Worm (Caenorhabditis elegans): ENCODE results near the gene Y73B6A.3.

DNA sequence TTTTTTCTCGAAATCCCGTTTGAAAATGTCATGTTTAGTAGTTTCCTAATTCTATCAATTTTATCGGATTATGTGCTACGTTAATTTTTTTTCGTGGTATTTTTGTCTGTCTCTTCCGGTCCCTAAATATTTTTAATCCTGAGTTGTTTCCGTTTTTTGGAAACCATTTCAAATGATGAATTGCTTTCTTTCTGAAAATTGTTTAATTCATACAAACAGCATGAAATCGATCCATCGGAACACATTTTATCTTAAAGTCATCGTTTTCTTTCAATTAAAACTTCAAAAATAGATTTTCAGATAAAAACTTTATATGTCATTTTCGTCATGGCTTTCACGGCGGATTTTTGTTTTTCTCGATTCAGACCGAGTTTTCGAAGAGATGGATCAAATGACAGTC lies 22.3 kb upstream of the Y73B6A.3 start, which contains the start of gene spd-3:
- no peak for TF ChIP-seq Y56A3A.18 (GFP tag; IDR thresholded peaks at IDR 0.05)
- TF ChIP-seq Y79H2A.3 (GFP tag; conservative IDR thresholded peaks at IDR 0.05), result no peak
- no peak for TF ChIP-seq C06A6.2 (GFP tag; conservative IDR thresholded peaks at IDR 0.05)
- no peak for TF ChIP-seq snpc-4 (GFP tag; optimal IDR thresholded peaks at IDR 0.05)
- TF ChIP-seq snpc-4 (tag; optimal IDR thresholded peaks at IDR 0.05), result peak in 1 of 4 experiments; percentile 40
- no peak for TF ChIP-seq tbx-9 (tag; optimal IDR thresholded peaks at IDR 0.05; ENCODE audit: borderline replicate concordance)
- TF ChIP-seq F37B4.10 (GFP tag; IDR thresholded peaks at IDR 0.05), result no peak
- TF ChIP-seq unc-62 (GFP tag; optimal IDR thresholded peaks at IDR 0.05), result no peak
- no peak for TF ChIP-seq mcd-1 (GFP tag; IDR thresholded peaks at IDR 0.05)
- no peak for TF ChIP-seq Y53F4B.3 (GFP tag; IDR thresholded peaks at IDR 0.05)
- no peak for TF ChIP-seq hlh-26 (GFP tag; conservative IDR thresholded peaks at IDR 0.05)
- TF ChIP-seq madf-6 (GFP tag; IDR thresholded peaks at IDR 0.05), result no peak
- TF ChIP-seq dox-1 (GFP tag; IDR thresholded peaks at IDR 0.05), result no peak
- no peak for TF ChIP-seq F10E7.11 (tag; optimal IDR thresholded peaks at IDR 0.05)

Measured in whole organism, young adult.